Worm (Caenorhabditis elegans) whole organism, late embryonic: Measurements from ENCODE around the gene C05B5.1.
A peak's percentile ranks its signal among the peaks of the same experiment; 100 is the strongest.

Experiments
- C08G9.2 ChIP-seq: sonication (generic microtip); optimal IDR thresholded peaks from 2 replicates; lab custom pipeline; 2016; ENCODE audit warnings: mild to moderate bottlenecking, missing genetic modification characterization, moderate library complexity, missing compliant biosample characterization
- F13H6.1 ChIP-seq: sonication (generic microtip); optimal IDR thresholded peaks from 2 replicates; lab custom pipeline; 2016; ENCODE audit warnings: missing genetic modification characterization, missing compliant biosample characterization
- K09A11.1 ChIP-seq: sonication (generic microtip); optimal IDR thresholded peaks from 2 replicates; lab custom pipeline; 2017; ENCODE audit warnings: antibody characterized with exemption, mild to moderate bottlenecking, missing genetic modification characterization, missing compliant biosample characterization; ENCODE audit not compliant: insufficient read depth
- Y22D7AL.16 ChIP-seq: sonication (generic microtip); optimal IDR thresholded peaks from 2 replicates; lab custom pipeline; 2016; ENCODE audit warnings: missing genetic modification characterization, missing compliant biosample characterization
- ahr-1 ChIP-seq: sonication (generic microtip); optimal IDR thresholded peaks from 2 replicates; lab custom pipeline; 2016; ENCODE audit warnings: missing genetic modification characterization, missing compliant biosample characterization
- ama-1 ChIP-seq: fragments of 150-350 bp; optimal IDR thresholded peaks from 2 replicates; lab custom pipeline; 2014
- ceh-14 ChIP-seq: sonication (generic microtip); optimal IDR thresholded peaks from 2 replicates; lab custom pipeline; 2016; ENCODE audit warnings: missing genotype, missing genetic modification characterization, missing compliant biosample characterization
- ceh-22 ChIP-seq: sonication (generic microtip); optimal IDR thresholded peaks from 2 replicates; lab custom pipeline; 2017; ENCODE audit warnings: missing biosample characterization, missing genetic modification characterization
- ceh-24 ChIP-seq: sonication (generic microtip); optimal IDR thresholded peaks from 2 replicates; lab custom pipeline; 2016; ENCODE audit warnings: mild to moderate bottlenecking, missing genetic modification characterization, missing compliant biosample characterization
- ceh-34 ChIP-seq: sonication (generic microtip); optimal IDR thresholded peaks from 2 replicates; lab custom pipeline; 2016; ENCODE audit warnings: mild to moderate bottlenecking, missing genetic modification characterization, missing compliant biosample characterization
- ceh-45 ChIP-seq: fragments of 200-800 bp; sonication (Bioruptor generic); IDR thresholded peaks from 2 replicates; pipeline ENCODE4 v1.3.6; 2022; ENCODE audit warnings: missing genetic modification reagents, missing genetic modification characterization, missing compliant biosample characterization
- ceh-48 ChIP-seq: sonication (generic microtip); optimal IDR thresholded peaks from 2 replicates; lab custom pipeline; 2016; ENCODE audit warnings: missing genetic modification characterization, inconsistent platforms, missing compliant biosample characterization
- ceh-9 ChIP-seq: sonication (generic microtip); optimal IDR thresholded peaks from 2 replicates; lab custom pipeline; 2016; ENCODE audit warnings: mild to moderate bottlenecking, missing genetic modification characterization, inconsistent platforms, missing compliant biosample characterization
- dmd-4 ChIP-seq: sonication (generic microtip); optimal IDR thresholded peaks from 2 replicates; lab custom pipeline; 2016; ENCODE audit warnings: borderline replicate concordance, missing genetic modification characterization, missing compliant biosample characterization
- elt-2 ChIP-seq: sonication (generic microtip); optimal IDR thresholded peaks from 2 replicates; lab custom pipeline; 2016; ENCODE audit warnings: missing genetic modification reagents, missing genetic modification characterization, missing compliant biosample characterization
- ets-4 ChIP-seq: sonication (generic microtip); optimal IDR thresholded peaks from 2 replicates; lab custom pipeline; 2016; ENCODE audit warnings: missing genetic modification characterization, missing compliant biosample characterization
- eyg-1 ChIP-seq: sonication (generic microtip); optimal IDR thresholded peaks from 2 replicates; lab custom pipeline; 2016; ENCODE audit warnings: missing genotype, missing genetic modification characterization, missing compliant biosample characterization
- fkh-10 ChIP-seq: fragments of 150-350 bp; optimal IDR thresholded peaks from 2 replicates; lab custom pipeline; 2014; ENCODE audit warnings: missing biosample characterization, missing genetic modification reagents, missing genetic modification characterization
- fkh-6 ChIP-seq: sonication (generic microtip); optimal IDR thresholded peaks from 2 replicates; lab custom pipeline; 2016; ENCODE audit warnings: missing genetic modification characterization, missing compliant biosample characterization
- gmeb-2 ChIP-seq: sonication (generic microtip); optimal IDR thresholded peaks from 2 replicates; lab custom pipeline; 2016; ENCODE audit warnings: missing genetic modification characterization, inconsistent platforms, missing compliant biosample characterization
- hlh-15 ChIP-seq: sonication (generic microtip); optimal IDR thresholded peaks from 2 replicates; lab custom pipeline; 2016; ENCODE audit warnings: missing genetic modification characterization, missing compliant biosample characterization
- hlh-30 ChIP-seq: sonication (generic microtip); optimal IDR thresholded peaks from 2 replicates; lab custom pipeline; 2017; ENCODE audit warnings: antibody characterized with exemption, missing genetic modification characterization, missing compliant biosample characterization; ENCODE audit not compliant: insufficient read depth
- lim-6 ChIP-seq: sonication (generic microtip); optimal IDR thresholded peaks from 2 replicates; lab custom pipeline; 2016; ENCODE audit warnings: missing genetic modification characterization, missing compliant biosample characterization
- mec-3 ChIP-seq: sonication (generic microtip); optimal IDR thresholded peaks from 2 replicates; lab custom pipeline; 2016; ENCODE audit warnings: borderline replicate concordance, missing genetic modification characterization, missing compliant biosample characterization
- nfya-1 ChIP-seq: sonication (generic microtip); optimal IDR thresholded peaks from 2 replicates; lab custom pipeline; 2017; ENCODE audit warnings: missing genetic modification characterization, mild to moderate bottlenecking, missing compliant biosample characterization, antibody characterized with exemption, moderate library complexity
- nhr-11 ChIP-seq: fragments of 150-350 bp; optimal IDR thresholded peaks from 2 replicates; lab custom pipeline; 2014; ENCODE audit warnings: missing biosample characterization, missing genetic modification characterization
- nhr-232 ChIP-seq: sonication (generic microtip); optimal IDR thresholded peaks from 2 replicates; lab custom pipeline; 2016; ENCODE audit warnings: missing genetic modification characterization, missing compliant biosample characterization
- npax-4 ChIP-seq: sonication (generic microtip); optimal IDR thresholded peaks from 2 replicates; lab custom pipeline; 2016; ENCODE audit warnings: missing genetic modification characterization, missing compliant biosample characterization
- odd-2 ChIP-seq: sonication (generic microtip); optimal IDR thresholded peaks from 2 replicates; lab custom pipeline; 2017; ENCODE audit warnings: antibody characterized with exemption, mild to moderate bottlenecking, missing genetic modification characterization, missing compliant biosample characterization
- pag-3 ChIP-seq: sonication (generic microtip); optimal IDR thresholded peaks from 2 replicates; lab custom pipeline; 2016; ENCODE audit warnings: missing compliant biosample characterization, missing genetic modification characterization, borderline replicate concordance
- pha-4 ChIP-seq: fragments of 150-350 bp; optimal IDR thresholded peaks from 2 replicates; lab custom pipeline; 2018; ENCODE audit warnings: missing biosample characterization, missing genetic modification reagents, missing genetic modification characterization
- ref-2 ChIP-seq: sonication (generic microtip); optimal IDR thresholded peaks from 2 replicates; lab custom pipeline; 2016; ENCODE audit warnings: missing genetic modification characterization, missing compliant biosample characterization
- rnt-1 ChIP-seq: sonication (generic microtip); optimal IDR thresholded peaks from 2 replicates; lab custom pipeline; 2016; ENCODE audit warnings: missing genetic modification characterization, missing compliant biosample characterization
- sdc-2 ChIP-seq: sonication (generic microtip); optimal IDR thresholded peaks from 2 replicates; lab custom pipeline; 2016; ENCODE audit warnings: missing genotype, missing genetic modification characterization, missing compliant biosample characterization
- sox-2 ChIP-seq: fragments of 200-800 bp; sonication (Bioruptor generic); IDR thresholded peaks from 2 replicates; pipeline ENCODE4 v1.3.6; 2022; ENCODE audit warnings: missing genetic modification reagents, missing genetic modification characterization, missing compliant biosample characterization
- syd-9 ChIP-seq: sonication (generic microtip); optimal IDR thresholded peaks from 2 replicates; lab custom pipeline; 2016; ENCODE audit warnings: mild to moderate bottlenecking, missing genetic modification characterization, moderate library complexity, missing compliant biosample characterization
- tbx-7 ChIP-seq: sonication (generic microtip); optimal IDR thresholded peaks from 2 replicates; lab custom pipeline; 2016; ENCODE audit warnings: missing genotype, missing genetic modification characterization, missing compliant biosample characterization
- unc-3 ChIP-seq, 2 experiments: fragments of 200-800 bp in 1 of 2; sonication (Bioruptor generic) in 1 of 2; sonication (generic microtip) in 1 of 2; conservative IDR thresholded peaks in 1 of 2; optimal IDR thresholded peaks in 1 of 2; 2 replicates each; pipeline versions ENCODE4 v1.3.6 to Lab custom; 2016 to 2022; ENCODE audit warnings: missing compliant biosample characterization in 2 of 2, missing genetic modification characterization in 2 of 2, missing genetic modification reagents in 1 of 2
- unc-55 ChIP-seq: sonication (generic microtip); optimal IDR thresholded peaks from 2 replicates; lab custom pipeline; 2017; ENCODE audit warnings: missing biosample characterization, missing genetic modification reagents, missing genetic modification characterization
- ztf-16 ChIP-seq: sonication (generic microtip); optimal IDR thresholded peaks from 2 replicates; lab custom pipeline; 2017; ENCODE audit warnings: missing genetic modification characterization, missing compliant biosample characterization

The C05B5.1 gene

ce11 chrIII:9950244-9950643 lies 38.0 kb downstream of the C05B5.1 start, which contains the start of gene K03H1.13:
Gene K03H1.13, minus strand, starts transcription at chrIII:9950344.
- TF ChIP-seq syd-9 (tag; lab: Kevin White, UChicago) = no peak
- TF ChIP-seq rnt-1 (tag; lab: Kevin White, UChicago) = no peak
- no peak for TF ChIP-seq mec-3 (tag; lab: Kevin White, UChicago)
- TF ChIP-seq C08G9.2 (tag; lab: Kevin White, UChicago) = no peak
- no peak for TF ChIP-seq hlh-15 (tag; lab: Kevin White, UChicago)
- TF ChIP-seq eyg-1 = no peak
- TF ChIP-seq F13H6.1 = no peak
- TF ChIP-seq ceh-24 (tag; lab: Kevin White, UChicago) = no peak
- TF ChIP-seq unc-55 (GFP tag; lab: Kevin White, UChicago) = peak; percentile 52
- no peak for TF ChIP-seq ztf-16 (tag; lab: Kevin White, UChicago)
- TF ChIP-seq ceh-45 (GFP tag; lab: Robert Waterston, UW) = no peak
- no peak for TF ChIP-seq elt-2 (tag; lab: Kevin White, UChicago)
- TF ChIP-seq ama-1 (lab: Kevin White, UChicago) = no peak
- peak; percentile 49 for TF ChIP-seq ceh-48 (tag; lab: Kevin White, UChicago)
- TF ChIP-seq ceh-22 = no peak
- no peak for TF ChIP-seq unc-3 (GFP tag; conservative IDR thresholded peaks at IDR 0.05; lab: Robert Waterston, UW)
- no peak for TF ChIP-seq unc-3 (tag; optimal IDR thresholded peaks at IDR 0.05; lab: Kevin White, UChicago)
- no peak for TF ChIP-seq gmeb-2
- TF ChIP-seq ets-4 = no peak

ce11 chrIII:9946806-9947419 lies 41.3 kb downstream of the C05B5.1 start, which contains the start of gene K03H1.7:
Gene K03H1.7, plus strand, starts transcription at chrIII:9947405.
- no peak for TF ChIP-seq dmd-4 (tag; lab: Kevin White, UChicago)
- TF ChIP-seq nhr-11 (tag; lab: Kevin White, UChicago) = no peak
- TF ChIP-seq ceh-9 (tag; lab: Kevin White, UChicago) = no peak
- no peak for TF ChIP-seq hlh-15 (tag; lab: Kevin White, UChicago)
- no peak for TF ChIP-seq ceh-14 (tag; lab: Kevin White, UChicago)
- TF ChIP-seq ceh-45 (GFP tag; lab: Robert Waterston, UW) = no peak
- TF ChIP-seq ama-1 (lab: Kevin White, UChicago) = no peak
- TF ChIP-seq hlh-30 (tag; lab: Kevin White, UChicago) = no peak
- no peak for TF ChIP-seq unc-3 (GFP tag; conservative IDR thresholded peaks at IDR 0.05; lab: Robert Waterston, UW)
- TF ChIP-seq unc-3 (tag; optimal IDR thresholded peaks at IDR 0.05; lab: Kevin White, UChicago) = no peak
- TF ChIP-seq ceh-34 (tag; lab: Kevin White, UChicago) = no peak
- no peak for TF ChIP-seq nhr-232 (tag; lab: Kevin White, UChicago)
- no peak for TF ChIP-seq ceh-22
- no peak for TF ChIP-seq ref-2 (tag; lab: Kevin White, UChicago)
- TF ChIP-seq ahr-1 (tag; lab: Kevin White, UChicago) = no peak
- no peak for TF ChIP-seq fkh-10 (GFP tag; lab: Kevin White, UChicago)
- TF ChIP-seq, all 69 proteins: peak for 0

- no peak for TF ChIP-seq pha-4
- no peak for TF ChIP-seq rnt-1 (tag; lab: Kevin White, UChicago)
- TF ChIP-seq Y22D7AL.16 = no peak
- TF ChIP-seq ets-4 = no peak
- no peak for TF ChIP-seq F13H6.1
- no peak for TF ChIP-seq K09A11.1 (tag; lab: Kevin White, UChicago)
These were observed 43.5 kb downstream of the C05B5.1 start, which contains the start of gene gln-2 for ce11 chrIII:9944723-9945122. Gene gln-2, minus strand, starts transcription at chrIII:9944823.

- no peak for TF ChIP-seq F13H6.1
- TF ChIP-seq eyg-1 = no peak
- no peak for TF ChIP-seq gmeb-2
- TF ChIP-seq pha-4 = no peak
- no peak for TF ChIP-seq elt-2 (tag; lab: Kevin White, UChicago)
- TF ChIP-seq ceh-22 = no peak
- no peak for TF ChIP-seq tbx-7 (tag; lab: Kevin White, UChicago)
- no peak for TF ChIP-seq fkh-6
- TF ChIP-seq lim-6 (tag; lab: Kevin White, UChicago) = no peak
- no peak for TF ChIP-seq nfya-1 (tag; lab: Kevin White, UChicago)
- no peak for TF ChIP-seq sox-2 (GFP tag; lab: Robert Waterston, UW)
- TF ChIP-seq hlh-30 (tag; lab: Kevin White, UChicago) = no peak
- TF ChIP-seq ceh-24 (tag; lab: Kevin White, UChicago) = no peak
- no peak for TF ChIP-seq odd-2
- TF ChIP-seq pag-3 = no peak
- TF ChIP-seq sdc-2 = no peak
- TF ChIP-seq npax-4 (tag; lab: Kevin White, UChicago) = no peak
- TF ChIP-seq, all 69 proteins: peak for 0
These were observed 47.1 kb downstream of the C05B5.1 start, which contains the start of the genes K03H1.9 and K03H1.12 for ce11 chrIII:9941020-9941674. Gene K03H1.9, minus strand, starts transcription at chrIII:9941490. Gene K03H1.12, plus strand, starts transcription at chrIII:9941624.
